Worm (Caenorhabditis elegans): Measurements from ENCODE around the gene Y37E11B.10.

DNA sequence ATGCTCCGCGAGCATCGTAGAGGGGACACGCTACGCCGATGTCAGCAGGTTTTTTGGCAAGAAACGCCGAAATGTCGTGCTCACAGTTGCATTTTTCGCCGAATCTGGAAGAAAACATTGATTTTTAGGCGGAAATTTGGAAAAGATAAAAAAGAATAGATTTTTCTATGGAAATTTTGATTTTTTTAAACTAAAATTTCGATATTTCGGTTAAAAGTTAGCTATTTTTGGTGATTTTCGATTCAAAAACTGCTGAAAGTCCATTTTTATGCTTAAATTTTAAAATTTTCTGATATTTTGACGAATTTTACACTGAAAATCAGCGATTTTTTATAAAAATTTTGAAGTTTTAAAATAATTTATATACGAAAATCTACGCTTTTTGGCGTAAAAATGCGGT, 8.9 kb downstream of the Y37E11B.10 start:
- no peak for TF ChIP-seq ama-1 (optimal IDR thresholded peaks at IDR 0.05)
- TF ChIP-seq sox-4 (tag; optimal IDR thresholded peaks at IDR 0.05) = no peak
- TF ChIP-seq jun-1 (tag; optimal IDR thresholded peaks at IDR 0.05) = no peak
- no peak for TF ChIP-seq fkh-10 (GFP tag; optimal IDR thresholded peaks at IDR 0.05)
- TF ChIP-seq nhr-11 (tag; optimal IDR thresholded peaks at IDR 0.05) = no peak
- no peak for TF ChIP-seq nhr-76 (tag; optimal IDR thresholded peaks at IDR 0.05)

All from whole organism, L1 larva.